Fruit fly (Drosophila melanogaster): Measurements from ENCODE around the gene Gbs-70E.

DNA sequence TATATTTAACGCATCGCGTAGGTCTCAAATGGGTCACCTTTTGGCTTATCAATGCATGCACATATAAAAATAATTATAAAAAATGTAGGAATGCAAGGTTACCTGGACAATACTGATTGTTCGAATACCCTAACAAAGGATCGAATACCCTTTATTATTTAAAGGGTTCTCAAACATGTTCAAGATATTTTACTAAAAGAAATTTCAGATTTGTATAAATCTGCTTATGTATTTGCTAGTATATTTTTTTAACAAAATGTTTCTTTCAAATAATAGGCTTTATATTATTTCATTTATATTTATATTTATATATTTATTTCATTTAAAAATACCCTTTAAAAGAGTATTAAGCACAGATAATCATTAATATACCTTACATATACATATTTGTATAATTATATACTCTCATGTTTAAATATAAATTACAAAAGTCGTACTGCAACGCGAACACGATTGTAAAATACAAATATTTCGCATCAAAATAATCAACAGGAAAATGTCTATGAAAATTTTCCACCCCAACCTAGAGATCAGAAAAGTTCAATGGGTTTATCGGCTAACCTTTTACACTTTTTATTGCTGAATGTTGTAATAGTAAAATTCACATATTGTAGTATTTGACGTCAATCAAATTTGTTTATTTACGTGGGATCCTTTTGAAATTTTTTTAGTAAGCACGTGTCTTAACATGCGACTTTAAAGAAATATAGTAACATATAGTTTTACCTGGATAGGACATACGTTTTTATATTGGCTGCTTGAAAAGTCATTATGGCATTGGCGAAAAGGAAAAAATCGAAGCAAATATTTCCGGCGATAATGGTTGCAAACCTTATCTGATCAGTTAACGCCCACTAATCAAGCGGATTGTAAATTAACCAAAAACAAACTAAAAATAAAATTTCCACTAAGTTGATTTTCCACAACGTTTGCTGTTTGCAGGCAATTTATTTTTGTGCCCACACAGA, 6.3 kb upstream of the Gbs-70E start:
- TF ChIP-seq fru (GFP tag; optimal IDR thresholded peaks at IDR 0.05), result no peak
- TF ChIP-seq CG32264 (GFP tag; optimal IDR thresholded peaks at IDR 0.05), result no peak
- TF ChIP-seq jim (GFP tag; optimal IDR thresholded peaks at IDR 0.05), result no peak
- TF ChIP-seq GATAd (GFP tag; optimal IDR thresholded peaks at IDR 0.05), result no peak
- no peak for TF ChIP-seq woc (GFP tag; optimal IDR thresholded peaks at IDR 0.05)
- TF ChIP-seq ey (GFP tag; optimal IDR thresholded peaks at IDR 0.05), result no peak
- TF ChIP-seq Vsx2 (GFP tag; optimal IDR thresholded peaks at IDR 0.05; ENCODE audit: partially characterized antibody), result no peak
- no peak for TF ChIP-seq CrebA (GFP tag; optimal IDR thresholded peaks at IDR 0.05; ENCODE audit: borderline replicate concordance)
- TF ChIP-seq Dfd (GFP tag; optimal IDR thresholded peaks at IDR 0.05), result no peak
- TF ChIP-seq OdsH (GFP tag; optimal IDR thresholded peaks at IDR 0.05), result no peak
- no peak for TF ChIP-seq Myc (optimal IDR thresholded peaks at IDR 0.05)
- TF ChIP-seq psq (GFP tag; optimal IDR thresholded peaks at IDR 0.05), result no peak

Data from whole organism, wandering third instar larva.